Worm (Caenorhabditis elegans): ENCODE measurements around the gene ctl-1.
A peak's percentile ranks its signal among the peaks of the same experiment; 100 is the strongest.

ctl-1 gene

DNA sequence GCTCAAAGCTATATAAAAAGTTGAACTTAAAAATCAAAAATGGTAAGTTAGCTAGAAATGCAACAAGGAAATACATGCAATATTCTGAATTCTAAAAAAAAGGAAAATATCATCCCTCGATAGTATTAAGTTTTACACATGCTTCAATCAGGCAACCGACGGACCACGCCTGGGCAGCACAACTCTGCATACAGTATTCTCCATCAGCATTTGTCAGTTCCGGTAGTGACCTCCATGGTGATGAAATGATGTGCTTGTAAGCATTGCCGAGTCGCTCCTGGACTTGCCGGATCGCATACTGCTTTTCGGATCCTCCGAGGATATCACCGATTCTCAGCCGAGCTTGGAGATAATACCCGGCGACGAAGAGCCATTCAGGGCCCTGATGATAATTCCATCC lies 44.7 kb upstream of the ctl-1 start (continued):
- peak; percentile 69; the same call in 1 of the 2 replicates for TF ChIP-seq nfyb-1 (GFP tag; IDR thresholded peaks at IDR 0.05)
- no peak for TF ChIP-seq attf-3 (GFP tag; conservative IDR thresholded peaks at IDR 0.05)
- TF ChIP-seq lin-26 (GFP tag; IDR thresholded peaks at IDR 0.05): 0 out of 2 replicates have a peak, but pooled peaks have one; percentile 53
- no peak for TF ChIP-seq K12H6.12 (tag; optimal IDR thresholded peaks at IDR 0.05)
- peak; percentile 36 for TF ChIP-seq tbx-9 (tag; optimal IDR thresholded peaks at IDR 0.05; ENCODE audit: borderline replicate concordance)
- TF ChIP-seq xnd-1 (tag; optimal IDR thresholded peaks at IDR 0.05): peak; percentile 40
- TF ChIP-seq zim-3 (tag; optimal IDR thresholded peaks at IDR 0.05): peak; percentile 38
- 0 out of 2 replicates have a peak, but pooled peaks have one; percentile 58 for TF ChIP-seq ceh-58 (GFP tag; IDR thresholded peaks at IDR 0.05)
- TF ChIP-seq him-1 (tag; optimal IDR thresholded peaks at IDR 0.05): no peak
- no peak for TF ChIP-seq ceh-91 (GFP tag; IDR thresholded peaks at IDR 0.05)
- TF ChIP-seq bed-1 (GFP tag; IDR thresholded peaks at IDR 0.05): no peak
- TF ChIP-seq hlh-12 (tag; optimal IDR thresholded peaks at IDR 0.05): no peak
- no peak for TF ChIP-seq pha-4 (tag; optimal IDR thresholded peaks at IDR 0.05)
- TF ChIP-seq ama-1 (optimal IDR thresholded peaks at IDR 0.05): no peak
- peak in 1 of 2 experiments; percentile 75 for TF ChIP-seq ama-1 (GFP tag; optimal IDR thresholded peaks at IDR 0.05)
- TF ChIP-seq repo-1 (tag; optimal IDR thresholded peaks at IDR 0.05): peak; percentile 71
- TF ChIP-seq Y67H2A.10 (GFP tag; conservative IDR thresholded peaks at IDR 0.05): 0 out of 2 replicates have a peak, but pooled peaks have one; percentile 49
- no peak for TF ChIP-seq let-607 (tag; optimal IDR thresholded peaks at IDR 0.05)
- peak; percentile 53 for TF ChIP-seq athp-1 (tag; optimal IDR thresholded peaks at IDR 0.05)
- peak; percentile 39 for TF ChIP-seq F52B5.7 (tag; optimal IDR thresholded peaks at IDR 0.05)
- TF ChIP-seq pbrm-1 (GFP tag; IDR thresholded peaks at IDR 0.05): 0 out of 2 replicates have a peak, but pooled peaks have one; percentile 28
- peak; percentile 25; the same call in 1 of the 2 replicates for TF ChIP-seq hmg-1.2 (GFP tag; IDR thresholded peaks at IDR 0.05)
- TF ChIP-seq ccch-3 (GFP tag; optimal IDR thresholded peaks at IDR 0.05): no peak
- peak; percentile 17 for TF ChIP-seq F57C9.4 (tag; optimal IDR thresholded peaks at IDR 0.05)
- peak; percentile 68 for TF ChIP-seq atf-7 (tag; optimal IDR thresholded peaks at IDR 0.05)
- peak; percentile 87 for TF ChIP-seq B0336.3 (GFP tag; IDR thresholded peaks at IDR 0.05)
- TF ChIP-seq ZK185.1 (tag; optimal IDR thresholded peaks at IDR 0.05; ENCODE audit: poor library complexity, severe bottlenecking): no peak

DNA sequence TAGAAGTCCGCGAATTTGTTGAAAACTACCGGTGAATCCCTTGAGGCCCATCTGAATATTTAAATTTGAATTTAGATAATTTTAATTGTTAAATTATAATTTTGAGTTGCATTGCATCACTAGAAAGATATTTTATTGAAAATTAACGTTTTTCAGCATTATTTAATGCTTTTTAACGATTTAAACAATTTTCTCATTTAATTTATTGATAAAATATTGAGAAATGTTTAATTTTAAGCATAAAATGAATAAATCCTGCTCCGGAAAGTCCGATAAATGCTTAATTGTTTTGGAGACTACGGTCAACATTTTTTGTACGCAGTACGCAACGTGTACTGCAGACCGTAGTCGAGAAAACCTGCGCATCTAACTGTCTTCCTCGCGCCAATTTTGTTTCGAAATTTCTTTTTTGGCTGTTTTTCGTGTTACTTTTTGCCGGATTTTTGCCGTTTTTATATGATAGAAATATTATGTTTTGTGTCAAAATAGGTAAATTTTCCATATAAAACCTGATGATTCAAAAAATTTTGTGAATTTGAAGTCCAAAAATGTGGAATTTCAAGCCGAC lies 43.4 kb upstream of the ctl-1 start, which contains the start of the genes Y54G11A.17, lin-7 and elof-1:
Gene Y54G11A.17, minus strand, starts transcription at position 51 of the 568 bp plus-strand sequence.
Gene lin-7, minus strand, starts transcription at position 51 of the 568 bp plus-strand sequence.
Gene elof-1, plus strand, starts transcription at position 383 of the 568 bp plus-strand sequence.
- TF ChIP-seq repo-1 (tag; optimal IDR thresholded peaks at IDR 0.05) (no peak), Y79H2A.3 (GFP tag; conservative IDR thresholded peaks at IDR 0.05) (no peak), Y53F4B.3 (GFP tag; IDR thresholded peaks at IDR 0.05) (no peak), ztf-22 (GFP tag; optimal IDR thresholded peaks at IDR 0.05) (no peak), nfya-1 (tag; optimal IDR thresholded peaks at IDR 0.05; ENCODE audit: borderline replicate concordance, insufficient read depth) (no peak), aptf-3 (GFP tag; IDR thresholded peaks at IDR 0.05) (no peak), tbx-9 (tag; optimal IDR thresholded peaks at IDR 0.05; ENCODE audit: borderline replicate concordance) (no peak), rcor-1 (GFP tag; IDR thresholded peaks at IDR 0.05) (peak; percentile 55; the same call in 1 of the 2 replicates), lsl-1 (GFP tag; optimal IDR thresholded peaks at IDR 0.05) (peak; percentile 97), F22D6.2 (tag; optimal IDR thresholded peaks at IDR 0.05) (no peak), zim-3 (tag; optimal IDR thresholded peaks at IDR 0.05) (no peak), snpc-1.3 (tag; optimal IDR thresholded peaks at IDR 0.05; ENCODE audit: insufficient read depth) (peak; percentile 67), aptf-2 (GFP tag; conservative IDR thresholded peaks at IDR 0.05) (no peak), nhr-90 (tag; optimal IDR thresholded peaks at IDR 0.05) (no peak), Y67H2A.10 (GFP tag; conservative IDR thresholded peaks at IDR 0.05) (peak; percentile 77; the same call in 1 of the 2 replicates), pbrm-1 (GFP tag; IDR thresholded peaks at IDR 0.05) (peak; percentile 71), nhr-80 (tag; optimal IDR thresholded peaks at IDR 0.05) (peak; percentile 6), nhr-27 (tag; optimal IDR thresholded peaks at IDR 0.05) (no peak), mcd-1 (GFP tag; IDR thresholded peaks at IDR 0.05) (peak; percentile 74), F23B12.7 (tag; optimal IDR thresholded peaks at IDR 0.05; ENCODE audit: insufficient read depth) (peak; percentile 86), mes-4 (tag; optimal IDR thresholded peaks at IDR 0.05) (no peak), lir-1 (GFP tag; conservative IDR thresholded peaks at IDR 0.05) (no peak; the same call in 1 of the 2 replicates), bed-1 (GFP tag; IDR thresholded peaks at IDR 0.05) (no peak), him-1 (tag; optimal IDR thresholded peaks at IDR 0.05) (no peak), attf-5 (GFP tag; optimal IDR thresholded peaks at IDR 0.05) (peak; percentile 96), gei-17 (GFP tag; optimal IDR thresholded peaks at IDR 0.05) (no peak), zfh-2 (GFP tag; conservative IDR thresholded peaks at IDR 0.05) (no peak)
